Fruit fly (Drosophila melanogaster) whole organism, embryonic: Measurements from ENCODE around the gene CG5966.
A peak's percentile ranks its signal among the peaks of the same experiment; 100 is the strongest.

Experiments
- B-H1 ChIP-seq: fragments of 200-800 bp; sonication (Bioruptor generic); IDR thresholded peaks from 3 replicates; pipeline ENCODE4 v1.3.6; 2022; ENCODE audit warnings: missing biosample characterization, missing genetic modification characterization
- CG10267 ChIP-seq: fragments of 200-800 bp; sonication (Bioruptor generic); optimal IDR thresholded peaks from 2 replicates; lab custom pipeline; 2018; ENCODE audit warnings: missing biosample characterization, mild to moderate bottlenecking, missing genetic modification characterization, moderate library complexity
- CG10462 ChIP-seq: fragments of 200-800 bp; sonication (Bioruptor generic); optimal IDR thresholded peaks from 2 replicates; lab custom pipeline; 2016; ENCODE audit warnings: missing biosample characterization, missing genetic modification characterization
- CG10959 ChIP-seq: fragments of 200-800 bp; sonication (Bioruptor generic); IDR thresholded peaks from 2 replicates; pipeline ENCODE4 v1.3.6; 2022; ENCODE audit warnings: missing biosample characterization, missing genetic modification characterization
- CG10979 ChIP-seq: fragments of 200-800 bp; sonication (Bioruptor generic); optimal IDR thresholded peaks from 2 replicates; lab custom pipeline; 2018; ENCODE audit warnings: missing biosample characterization, mild to moderate bottlenecking, missing genetic modification characterization, moderate library complexity
- CG11247 ChIP-seq: fragments of 200-800 bp; sonication (Bioruptor generic); IDR thresholded peaks from 2 replicates; pipeline ENCODE4 v1.3.6; 2022; ENCODE audit warnings: missing biosample characterization, missing genetic modification characterization
- CG12942 ChIP-seq: fragments of 200-800 bp; sonication (Bioruptor generic); optimal IDR thresholded peaks from 3 replicates; lab custom pipeline; 2016; ENCODE audit warnings: missing biosample characterization, missing genetic modification characterization
- CG13123 ChIP-seq: fragments of 200-800 bp; sonication (Bioruptor generic); optimal IDR thresholded peaks from 2 replicates; lab custom pipeline; 2016; ENCODE audit warnings: missing biosample characterization, missing genetic modification characterization
- CG13424 ChIP-seq: fragments of 200-800 bp; sonication (Bioruptor generic); optimal IDR thresholded peaks from 2 replicates; lab custom pipeline; 2019; ENCODE audit warnings: missing biosample characterization, mild to moderate bottlenecking, missing genetic modification characterization, moderate library complexity
- CG13624 ChIP-seq: fragments of 200-800 bp; sonication (Bioruptor generic); optimal IDR thresholded peaks from 2 replicates; lab custom pipeline; 2016; ENCODE audit warnings: missing biosample characterization, missing genetic modification characterization
- CG15011 ChIP-seq: fragments of 200-800 bp; sonication (Bioruptor generic); optimal IDR thresholded peaks from 3 replicates; lab custom pipeline; 2018; ENCODE audit warnings: missing biosample characterization, mild to moderate bottlenecking, missing genetic modification characterization
- CG15073 ChIP-seq: fragments of 200-800 bp; sonication (Bioruptor generic); optimal IDR thresholded peaks from 2 replicates; lab custom pipeline; 2016; ENCODE audit warnings: missing biosample characterization, missing genetic modification characterization
- CG17612 ChIP-seq: fragments of 200-800 bp; sonication (Bioruptor generic); IDR thresholded peaks from 2 replicates; pipeline ENCODE4 v1.3.6; 2022; ENCODE audit warnings: missing biosample characterization, missing genetic modification characterization
- CG17829 ChIP-seq: fragments of 200-800 bp; optimal IDR thresholded peaks from 2 replicates; lab custom pipeline; 2019; ENCODE audit warnings: missing biosample characterization, mild to moderate bottlenecking, missing genetic modification characterization, moderate library complexity
- CG18476 ChIP-seq: fragments of 200-800 bp; sonication (Bioruptor generic); optimal IDR thresholded peaks from 2 replicates; lab custom pipeline; 2016; ENCODE audit warnings: missing biosample characterization, mild to moderate bottlenecking, missing genetic modification characterization
- CG4328 ChIP-seq: fragments of 200-800 bp; sonication (Bioruptor generic); optimal IDR thresholded peaks from 3 replicates; lab custom pipeline; 2017; ENCODE audit warnings: missing biosample characterization, missing genetic modification reagents, missing genetic modification characterization
- CG4820 ChIP-seq: fragments of 200-800 bp; sonication (Bioruptor generic); optimal IDR thresholded peaks from 3 replicates; lab custom pipeline; 2016; ENCODE audit warnings: missing biosample characterization, missing genetic modification characterization
- CG5953 ChIP-seq: fragments of 200-800 bp; sonication (Bioruptor generic); IDR thresholded peaks from 2 replicates; pipeline ENCODE4 v1.3.6; 2022; ENCODE audit warnings: missing biosample characterization, missing genetic modification characterization
- CG6765 ChIP-seq: fragments of 200-800 bp; sonication (Bioruptor generic); optimal IDR thresholded peaks from 3 replicates; lab custom pipeline; 2017; ENCODE audit warnings: missing biosample characterization, mild to moderate bottlenecking, missing genetic modification characterization
- CG7987 ChIP-seq: fragments of 200-800 bp; sonication (Bioruptor generic); optimal IDR thresholded peaks from 2 replicates; lab custom pipeline; 2018; ENCODE audit warnings: missing biosample characterization, mild to moderate bottlenecking, missing genetic modification characterization, moderate library complexity
- CG9609 ChIP-seq: fragments of 200-800 bp; sonication (Bioruptor generic); optimal IDR thresholded peaks from 3 replicates; lab custom pipeline; 2016; ENCODE audit warnings: missing biosample characterization, missing genetic modification characterization
- CkIIα-i1 ChIP-seq: fragments of 200-800 bp; sonication (Bioruptor generic); IDR thresholded peaks from 2 replicates; pipeline ENCODE4 v1.3.6; 2022; ENCODE audit warnings: missing biosample characterization, missing genetic modification characterization
- Dek ChIP-seq: fragments of 200-800 bp; sonication (Bioruptor generic); optimal IDR thresholded peaks from 3 replicates; lab custom pipeline; 2019; ENCODE audit warnings: missing biosample characterization, mild to moderate bottlenecking, missing genetic modification characterization, moderate library complexity
- Doc3 ChIP-seq: fragments of 200-800 bp; sonication (Bioruptor generic); IDR thresholded peaks from 3 replicates; pipeline ENCODE4 v1.3.6; 2022; ENCODE audit warnings: missing biosample characterization, missing genetic modification characterization; ENCODE audit not compliant: partially characterized antibody
- ERR ChIP-seq: fragments of 200-800 bp; sonication (Bioruptor generic); optimal IDR thresholded peaks from 2 replicates; lab custom pipeline; 2016; ENCODE audit warnings: missing biosample characterization, missing genetic modification characterization
- HLH3B ChIP-seq: fragments of 200-800 bp; sonication (Bioruptor generic); IDR thresholded peaks from 2 replicates; pipeline ENCODE4 v1.3.6; 2022; ENCODE audit warnings: missing biosample characterization, missing genetic modification characterization
- HLH54F ChIP-seq: fragments of 200-800 bp; sonication (Bioruptor generic); optimal IDR thresholded peaks from 3 replicates; lab custom pipeline; 2016; ENCODE audit warnings: missing biosample characterization, missing genetic modification characterization
- Hsf ChIP-seq: fragments of 200-800 bp; sonication (Bioruptor generic); optimal IDR thresholded peaks from 3 replicates; lab custom pipeline; 2016; ENCODE audit warnings: missing biosample characterization, missing genetic modification characterization
- Scr ChIP-seq: fragments of 200-800 bp; sonication (Bioruptor generic); IDR thresholded peaks from 2 replicates; pipeline ENCODE4 v1.3.6; 2022; ENCODE audit warnings: missing biosample characterization, missing genetic modification characterization; ENCODE audit not compliant: partially characterized antibody
- amos ChIP-seq: fragments of 200-800 bp; sonication (Bioruptor generic); IDR thresholded peaks from 2 replicates; pipeline ENCODE4 v1.3.6; 2022; ENCODE audit warnings: missing biosample characterization, missing genetic modification characterization; ENCODE audit not compliant: partially characterized antibody
- ap ChIP-seq: fragments of 200-800 bp; sonication (Bioruptor generic); IDR thresholded peaks from 2 replicates; pipeline ENCODE4 v1.3.6; 2022; ENCODE audit warnings: missing biosample characterization, missing genetic modification characterization
- bcd ChIP-seq: fragments of 200-800 bp; sonication (Bioruptor generic); optimal IDR thresholded peaks from 2 replicates; lab custom pipeline; 2017; ENCODE audit warnings: missing biosample characterization, mild to moderate bottlenecking, missing genetic modification characterization
- bowl ChIP-seq: fragments of 200-800 bp; sonication (Bioruptor generic); IDR thresholded peaks from 2 replicates; pipeline ENCODE4 v1.3.6; 2022; ENCODE audit warnings: missing biosample characterization, missing genetic modification characterization
- br ChIP-seq: fragments of >200 bp; optimal IDR thresholded peaks from 2 replicates; lab custom pipeline; 2017
- cg ChIP-seq: fragments of 200-800 bp; sonication (Bioruptor generic); optimal IDR thresholded peaks from 3 replicates; lab custom pipeline; 2019; ENCODE audit warnings: missing biosample characterization, mild to moderate bottlenecking, missing genetic modification characterization, moderate library complexity
- danr ChIP-seq: fragments of 200-800 bp; sonication (Bioruptor generic); IDR thresholded peaks from 2 replicates; pipeline ENCODE4 v1.3.6; 2022; ENCODE audit warnings: missing biosample characterization, missing genetic modification characterization
- dmrt99B ChIP-seq: fragments of 200-800 bp; sonication (Bioruptor generic); optimal IDR thresholded peaks from 2 replicates; lab custom pipeline; 2018; ENCODE audit warnings: missing biosample characterization, mild to moderate bottlenecking, missing genetic modification characterization, moderate library complexity
- ems ChIP-seq: fragments of 200-800 bp; sonication (Bioruptor generic); optimal IDR thresholded peaks from 3 replicates; lab custom pipeline; 2016; ENCODE audit warnings: missing biosample characterization, missing genetic modification characterization
- ewg ChIP-seq: fragments of 200-800 bp; sonication (Bioruptor generic); optimal IDR thresholded peaks from 3 replicates; lab custom pipeline; 2017; ENCODE audit warnings: mild to moderate bottlenecking, missing biosample characterization, missing genetic modification reagents, missing genetic modification characterization
- fd3F ChIP-seq: fragments of 200-800 bp; sonication (Bioruptor generic); optimal IDR thresholded peaks from 2 replicates; lab custom pipeline; 2018; ENCODE audit warnings: missing biosample characterization, mild to moderate bottlenecking, missing genetic modification characterization, moderate library complexity
- fd64A ChIP-seq: fragments of 200-800 bp; sonication (Bioruptor generic); optimal IDR thresholded peaks from 3 replicates; lab custom pipeline; 2018; ENCODE audit warnings: missing biosample characterization, mild to moderate bottlenecking, missing genetic modification characterization
- gce ChIP-seq: fragments of 200-800 bp; sonication (Bioruptor generic); IDR thresholded peaks from 3 replicates; pipeline ENCODE4 v1.3.6; 2022; ENCODE audit warnings: missing biosample characterization, missing genetic modification characterization
- gro ChIP-seq: fragments of 200-800 bp; sonication (Bioruptor generic); optimal IDR thresholded peaks from 2 replicates; lab custom pipeline; 2016; ENCODE audit warnings: missing biosample characterization, missing genetic modification characterization
- gsb ChIP-seq: fragments of 200-800 bp; sonication (Bioruptor generic); IDR thresholded peaks from 2 replicates; pipeline ENCODE4 v1.3.6; 2022; ENCODE audit warnings: missing biosample characterization, missing genetic modification characterization
- jumu ChIP-seq: fragments of 200-800 bp; sonication (Bioruptor generic); optimal IDR thresholded peaks from 3 replicates; lab custom pipeline; 2016; ENCODE audit warnings: missing biosample characterization, missing genetic modification characterization
- lmd ChIP-seq: fragments of 200-800 bp; sonication (Bioruptor generic); IDR thresholded peaks from 2 replicates; pipeline ENCODE4 v1.3.6; 2022; ENCODE audit warnings: missing biosample characterization, missing genetic modification characterization
- maf-S ChIP-seq: fragments of 200-800 bp; sonication (Bioruptor generic); optimal IDR thresholded peaks from 2 replicates; lab custom pipeline; 2016; ENCODE audit warnings: missing biosample characterization, missing genetic modification characterization
- pita ChIP-seq: fragments of 200-800 bp; sonication (Bioruptor generic); optimal IDR thresholded peaks from 2 replicates; lab custom pipeline; 2017; ENCODE audit warnings: missing biosample characterization, mild to moderate bottlenecking, missing genetic modification characterization
- prd ChIP-seq, 3 experiments: fragments of >200 bp in 2 of 3; fragments of 200-800 bp in 1 of 3; sonication (Bioruptor generic) in 1 of 3; optimal IDR thresholded peaks in 2 of 3; IDR thresholded peaks in 1 of 3; 2 replicates in 2 of 3; 3 replicates in 1 of 3; pipeline versions ENCODE4 v1.3.6 to Lab custom; 2017 to 2022; ENCODE audit warnings: missing biosample characterization in 1 of 3, missing genetic modification characterization in 1 of 3
- ro ChIP-seq: fragments of 200-800 bp; sonication (Bioruptor generic); IDR thresholded peaks from 2 replicates; pipeline ENCODE4 v1.3.6; 2022; ENCODE audit warnings: missing biosample characterization, missing genetic modification characterization
- sisA ChIP-seq: fragments of 200-800 bp; sonication (Bioruptor generic); IDR thresholded peaks from 2 replicates; pipeline ENCODE4 v1.3.6; 2022; ENCODE audit warnings: missing biosample characterization, missing genetic modification characterization
- ssp ChIP-seq: fragments of 200-800 bp; sonication (Bioruptor generic); IDR thresholded peaks from 2 replicates; pipeline ENCODE4 v1.3.6; 2022; ENCODE audit warnings: missing biosample characterization, missing genetic modification characterization

CG5966 gene

DNA sequence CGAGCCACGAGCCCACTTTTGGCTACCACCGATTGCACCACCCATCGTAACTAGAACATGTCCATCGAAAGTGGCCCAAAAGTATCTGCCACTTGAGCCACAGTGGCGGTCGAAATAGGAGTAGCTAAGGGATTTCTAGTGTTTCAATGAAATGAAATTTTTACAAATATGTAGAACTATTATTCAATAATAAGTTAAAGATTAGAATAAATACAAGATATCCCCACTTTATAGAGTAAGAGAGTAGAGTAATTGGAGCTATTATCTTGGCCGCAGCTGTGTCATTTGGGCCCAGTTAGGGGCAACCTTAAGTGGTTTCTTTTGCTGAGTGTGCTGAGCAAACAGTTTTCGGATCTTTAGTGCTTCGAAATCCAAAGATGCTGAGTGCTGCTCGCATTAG, 777 bp downstream of the CG5966 start (continued):
- TF ChIP-seq CG6765 (GFP tag; lab: Kevin White, UChicago), result no peak
- TF ChIP-seq fd3F (GFP tag; lab: Kevin White, UChicago), result no peak
- TF ChIP-seq CG17829, result peak; percentile 38
- TF ChIP-seq CG10462 (GFP tag; lab: Kevin White, UChicago), result no peak
- peak; percentile 18 for TF ChIP-seq CG10267 (tag; lab: Kevin White, UChicago)
- TF ChIP-seq bowl (GFP tag; lab: Robert Waterston, UW), result no peak
- TF ChIP-seq HLH54F (GFP tag; lab: Kevin White, UChicago), result no peak
- TF ChIP-seq CG9609 (GFP tag; lab: Kevin White, UChicago), result no peak
- TF ChIP-seq Scr, result no peak
- TF ChIP-seq HLH3B (GFP tag; lab: Robert Waterston, UW), result peak; percentile 62
- TF ChIP-seq CG13424 (tag; lab: Kevin White, UChicago), result peak; percentile 42
- no peak for TF ChIP-seq CG15073
- no peak for TF ChIP-seq fd64A
- TF ChIP-seq CG17612 (GFP tag; lab: Robert Waterston, UW), result no peak
- TF ChIP-seq pita (GFP tag; lab: Kevin White, UChicago), result no peak
- no peak for TF ChIP-seq CG4328
- TF ChIP-seq gsb (GFP tag; lab: Robert Waterston, UW), result peak; percentile 34; the same call in 1 of the 2 replicates
- no peak; the same call in 2 of the 3 replicates for TF ChIP-seq B-H1
- no peak for TF ChIP-seq cg (GFP tag; lab: Kevin White, UChicago)
- TF ChIP-seq gro (GFP tag; lab: Kevin White, UChicago), result no peak
- no peak for TF ChIP-seq danr (GFP tag; lab: Robert Waterston, UW)
- TF ChIP-seq ro (GFP tag; lab: Robert Waterston, UW), result no peak
- TF ChIP-seq CG5953 (GFP tag; lab: Robert Waterston, UW), result no peak
- no peak for TF ChIP-seq CG18476 (GFP tag; lab: Kevin White, UChicago)
- TF ChIP-seq CG7987, result no peak
- no peak for TF ChIP-seq Hsf (GFP tag; lab: Kevin White, UChicago)
- peak; percentile 72 for TF ChIP-seq dmrt99B
- TF ChIP-seq CG15011 (GFP tag; lab: Kevin White, UChicago), result no peak
- no peak for TF ChIP-seq amos
- peak; percentile 6 for TF ChIP-seq bcd (GFP tag; lab: Kevin White, UChicago)
- no peak for TF ChIP-seq Dek (tag; lab: Kevin White, UChicago)
- TF ChIP-seq ewg (GFP tag; lab: Kevin White, UChicago), result peak; percentile 29
- TF ChIP-seq CG13123, result no peak
- TF ChIP-seq ap (GFP tag; lab: Robert Waterston, UW), result peak; percentile 39; the same call in 1 of the 2 replicates
- no peak for TF ChIP-seq br
- TF ChIP-seq CkIIα-i1 (GFP tag; lab: Robert Waterston, UW), result no peak
- 0 out of 3 replicates have a peak, but pooled peaks have one; percentile 24 for TF ChIP-seq gce (GFP tag; lab: Robert Waterston, UW)
- no peak for TF ChIP-seq jumu (GFP tag; lab: Kevin White, UChicago)
- no peak for TF ChIP-seq prd (optimal IDR thresholded peaks at IDR 0.05; lab: Kevin White, UChicago)
- peak; percentile 70 for TF ChIP-seq prd (GFP tag; IDR thresholded peaks at IDR 0.05; lab: Robert Waterston, UW)
- TF ChIP-seq CG10979 (tag; lab: Kevin White, UChicago), result peak; percentile 58
- no peak for TF ChIP-seq CG11247 (GFP tag; lab: Robert Waterston, UW)
- no peak for TF ChIP-seq ERR
- TF ChIP-seq lmd (GFP tag; lab: Robert Waterston, UW), result peak; percentile 45; the same call in 1 of the 2 replicates
- TF ChIP-seq CG13624 (GFP tag; lab: Kevin White, UChicago), result no peak
- TF ChIP-seq Doc3 (GFP tag; lab: Robert Waterston, UW), result no peak
- TF ChIP-seq ems (GFP tag; lab: Kevin White, UChicago), result no peak
- TF ChIP-seq maf-S, result no peak
- TF ChIP-seq CG12942 (GFP tag; lab: Kevin White, UChicago), result no peak
- peak; percentile 49 for TF ChIP-seq sisA (GFP tag; lab: Robert Waterston, UW)
- TF ChIP-seq CG10959, result no peak
- peak; percentile 32 for TF ChIP-seq CG4820
- peak; percentile 38; the same call in 1 of the 2 replicates for TF ChIP-seq ssp
